Worm (Caenorhabditis elegans) whole organism, late embryonic: Measurements from ENCODE around the gene cyk-1.

ENCODE experiments used
- C38D4.7 ChIP-seq: fragments of 200-800 bp; sonication (Bioruptor generic); optimal IDR thresholded peaks from 2 replicates; lab custom pipeline; 2018; ENCODE audit warnings: mild to moderate bottlenecking, missing genetic modification characterization, moderate library complexity, missing compliant biosample characterization
- F13H6.1 ChIP-seq: sonication (generic microtip); optimal IDR thresholded peaks from 2 replicates; lab custom pipeline; 2016; ENCODE audit warnings: missing genetic modification characterization, missing compliant biosample characterization
- K02D7.2 ChIP-seq: sonication (generic microtip); optimal IDR thresholded peaks from 2 replicates; lab custom pipeline; 2017; ENCODE audit warnings: mild to moderate bottlenecking, missing genetic modification characterization, missing compliant biosample characterization
- Y22D7AL.16 ChIP-seq: sonication (generic microtip); optimal IDR thresholded peaks from 2 replicates; lab custom pipeline; 2016; ENCODE audit warnings: missing genetic modification characterization, missing compliant biosample characterization
- ahr-1 ChIP-seq: sonication (generic microtip); optimal IDR thresholded peaks from 2 replicates; lab custom pipeline; 2016; ENCODE audit warnings: missing genetic modification characterization, missing compliant biosample characterization
- ama-1 ChIP-seq: fragments of 150-350 bp; optimal IDR thresholded peaks from 2 replicates; lab custom pipeline; 2014
- ceh-18 ChIP-seq: sonication (generic microtip); optimal IDR thresholded peaks from 2 replicates; lab custom pipeline; 2016; ENCODE audit warnings: missing genetic modification characterization, missing compliant biosample characterization
- ceh-22 ChIP-seq: sonication (generic microtip); optimal IDR thresholded peaks from 2 replicates; lab custom pipeline; 2017; ENCODE audit warnings: missing biosample characterization, missing genetic modification characterization
- ceh-48 ChIP-seq: sonication (generic microtip); optimal IDR thresholded peaks from 2 replicates; lab custom pipeline; 2016; ENCODE audit warnings: missing genetic modification characterization, inconsistent platforms, missing compliant biosample characterization
- ceh-6 ChIP-seq: fragments of 200-800 bp; sonication (Bioruptor generic); optimal IDR thresholded peaks from 2 replicates; lab custom pipeline; 2018; ENCODE audit warnings: mild to moderate bottlenecking, missing genetic modification characterization, missing compliant biosample characterization
- ceh-9 ChIP-seq: sonication (generic microtip); optimal IDR thresholded peaks from 2 replicates; lab custom pipeline; 2016; ENCODE audit warnings: mild to moderate bottlenecking, missing genetic modification characterization, inconsistent platforms, missing compliant biosample characterization
- che-1 ChIP-seq: sonication (generic microtip); optimal IDR thresholded peaks from 2 replicates; lab custom pipeline; 2016; ENCODE audit warnings: mild to moderate bottlenecking, missing genetic modification characterization, missing compliant biosample characterization
- dve-1 ChIP-seq: sonication (generic microtip); optimal IDR thresholded peaks from 2 replicates; lab custom pipeline; 2017; ENCODE audit warnings: antibody characterized with exemption, mild to moderate bottlenecking, missing genetic modification characterization, missing compliant biosample characterization
- elt-2 ChIP-seq: sonication (generic microtip); optimal IDR thresholded peaks from 2 replicates; lab custom pipeline; 2016; ENCODE audit warnings: missing genetic modification reagents, missing genetic modification characterization, missing compliant biosample characterization
- fkh-10 ChIP-seq: fragments of 150-350 bp; optimal IDR thresholded peaks from 2 replicates; lab custom pipeline; 2014; ENCODE audit warnings: missing biosample characterization, missing genetic modification reagents, missing genetic modification characterization
- fkh-6 ChIP-seq: sonication (generic microtip); optimal IDR thresholded peaks from 2 replicates; lab custom pipeline; 2016; ENCODE audit warnings: missing genetic modification characterization, missing compliant biosample characterization
- gmeb-2 ChIP-seq: sonication (generic microtip); optimal IDR thresholded peaks from 2 replicates; lab custom pipeline; 2016; ENCODE audit warnings: missing genetic modification characterization, inconsistent platforms, missing compliant biosample characterization
- hlh-15 ChIP-seq: sonication (generic microtip); optimal IDR thresholded peaks from 2 replicates; lab custom pipeline; 2016; ENCODE audit warnings: missing genetic modification characterization, missing compliant biosample characterization
- hlh-30 ChIP-seq: sonication (generic microtip); optimal IDR thresholded peaks from 2 replicates; lab custom pipeline; 2017; ENCODE audit warnings: antibody characterized with exemption, missing genetic modification characterization, missing compliant biosample characterization; ENCODE audit not compliant: insufficient read depth
- hlh-6 ChIP-seq: sonication (generic microtip); optimal IDR thresholded peaks from 2 replicates; lab custom pipeline; 2016; ENCODE audit warnings: missing genotype, missing genetic modification characterization, missing compliant biosample characterization
- hlh-8 ChIP-seq: sonication (generic microtip); optimal IDR thresholded peaks from 2 replicates; lab custom pipeline; 2016; ENCODE audit warnings: missing genotype, missing genetic modification characterization, missing compliant biosample characterization
- lim-6 ChIP-seq: sonication (generic microtip); optimal IDR thresholded peaks from 2 replicates; lab custom pipeline; 2016; ENCODE audit warnings: missing genetic modification characterization, missing compliant biosample characterization
- lin-11 ChIP-seq: fragments of 200-800 bp; sonication (Bioruptor generic); optimal IDR thresholded peaks from 2 replicates; lab custom pipeline; 2018; ENCODE audit warnings: mild to moderate bottlenecking, missing genetic modification characterization, missing compliant biosample characterization
- madf-2 ChIP-seq: sonication (generic microtip); optimal IDR thresholded peaks from 2 replicates; lab custom pipeline; 2017; ENCODE audit warnings: missing genetic modification characterization, missing compliant biosample characterization
- nfya-1 ChIP-seq: sonication (generic microtip); optimal IDR thresholded peaks from 2 replicates; lab custom pipeline; 2017; ENCODE audit warnings: missing genetic modification characterization, mild to moderate bottlenecking, missing compliant biosample characterization, antibody characterized with exemption, moderate library complexity
- nhr-232 ChIP-seq: sonication (generic microtip); optimal IDR thresholded peaks from 2 replicates; lab custom pipeline; 2016; ENCODE audit warnings: missing genetic modification characterization, missing compliant biosample characterization
- npax-4 ChIP-seq: sonication (generic microtip); optimal IDR thresholded peaks from 2 replicates; lab custom pipeline; 2016; ENCODE audit warnings: missing genetic modification characterization, missing compliant biosample characterization
- pat-9 ChIP-seq: fragments of 200-800 bp; sonication (Bioruptor generic); optimal IDR thresholded peaks from 2 replicates; lab custom pipeline; 2018; ENCODE audit warnings: mild to moderate bottlenecking, missing genetic modification characterization, moderate library complexity, missing compliant biosample characterization
- pha-2 ChIP-seq: sonication (generic microtip); optimal IDR thresholded peaks from 2 replicates; lab custom pipeline; 2017; ENCODE audit warnings: mild to moderate bottlenecking, missing genetic modification characterization, missing compliant biosample characterization
- pqm-1 ChIP-seq: sonication (generic microtip); optimal IDR thresholded peaks from 2 replicates; lab custom pipeline; 2016; ENCODE audit warnings: missing genetic modification characterization, missing compliant biosample characterization
- pros-1 ChIP-seq: fragments of 150-350 bp; optimal IDR thresholded peaks from 2 replicates; lab custom pipeline; 2014; ENCODE audit warnings: missing biosample characterization, missing genetic modification reagents, missing genetic modification characterization
- ref-2 ChIP-seq: sonication (generic microtip); optimal IDR thresholded peaks from 2 replicates; lab custom pipeline; 2016; ENCODE audit warnings: missing genetic modification characterization, missing compliant biosample characterization
- sox-4 ChIP-seq: sonication (generic microtip); optimal IDR thresholded peaks from 2 replicates; lab custom pipeline; 2017; ENCODE audit warnings: mild to moderate bottlenecking, missing genetic modification characterization, inconsistent platforms, missing compliant biosample characterization
- syd-9 ChIP-seq: sonication (generic microtip); optimal IDR thresholded peaks from 2 replicates; lab custom pipeline; 2016; ENCODE audit warnings: mild to moderate bottlenecking, missing genetic modification characterization, moderate library complexity, missing compliant biosample characterization
- tbx-2 ChIP-seq: sonication (generic microtip); optimal IDR thresholded peaks from 2 replicates; lab custom pipeline; 2016; ENCODE audit warnings: missing genetic modification characterization, missing compliant biosample characterization
- ttx-3 ChIP-seq: sonication (generic microtip); optimal IDR thresholded peaks from 2 replicates; lab custom pipeline; 2016; ENCODE audit warnings: missing genetic modification reagents, missing genetic modification characterization, missing compliant biosample characterization
- unc-3 ChIP-seq, 2 experiments: fragments of 200-800 bp in 1 of 2; sonication (Bioruptor generic) in 1 of 2; sonication (generic microtip) in 1 of 2; conservative IDR thresholded peaks in 1 of 2; optimal IDR thresholded peaks in 1 of 2; 2 replicates each; pipeline versions ENCODE4 v1.3.6 to Lab custom; 2016 to 2022; ENCODE audit warnings: missing compliant biosample characterization in 2 of 2, missing genetic modification characterization in 2 of 2, missing genetic modification reagents in 1 of 2
- unc-42 ChIP-seq: sonication (generic microtip); optimal IDR thresholded peaks from 2 replicates; lab custom pipeline; 2016; ENCODE audit warnings: missing genotype, missing genetic modification characterization, missing compliant biosample characterization
- unc-86 ChIP-seq: sonication (generic microtip); optimal IDR thresholded peaks from 2 replicates; lab custom pipeline; 2016; ENCODE audit warnings: missing genetic modification characterization, missing compliant biosample characterization
- ztf-16 ChIP-seq: sonication (generic microtip); optimal IDR thresholded peaks from 2 replicates; lab custom pipeline; 2017; ENCODE audit warnings: missing genetic modification characterization, missing compliant biosample characterization

The cyk-1 gene

ce11 chrIII:7030044-7030804 is 1.2 kb upstream of the cyk-1 start:
- TF ChIP-seq lin-11 (peak; percentile 42), pat-9 (tag; lab: Kevin White, UChicago) (peak; percentile 33), K02D7.2 (tag; lab: Kevin White, UChicago) (no peak), npax-4 (tag; lab: Kevin White, UChicago) (peak; percentile 13), ceh-6 (GFP tag; lab: Kevin White, UChicago) (peak; percentile 55), ceh-48 (no peak), ama-1 (lab: Kevin White, UChicago) (no peak), C38D4.7 (GFP tag; lab: Kevin White, UChicago) (peak; percentile 49), sox-4 (tag; lab: Kevin White, UChicago) (peak; percentile 34), unc-86 (tag; lab: Kevin White, UChicago) (peak; percentile 4), hlh-6 (tag; lab: Kevin White, UChicago) (peak; percentile 75), ahr-1 (tag; lab: Kevin White, UChicago) (peak; percentile 17), che-1 (tag; lab: Kevin White, UChicago) (peak; percentile 41), gmeb-2 (tag; lab: Kevin White, UChicago) (peak; percentile 50), fkh-10 (GFP tag; lab: Kevin White, UChicago) (no peak), unc-3 (GFP tag; conservative IDR thresholded peaks at IDR 0.05; lab: Robert Waterston, UW) (no peak), unc-3 (tag; optimal IDR thresholded peaks at IDR 0.05; lab: Kevin White, UChicago) (peak; percentile 9), fkh-6 (no peak), nhr-232 (tag; lab: Kevin White, UChicago) (peak; percentile 35), nfya-1 (tag; lab: Kevin White, UChicago) (peak; percentile 38), hlh-15 (tag; lab: Kevin White, UChicago) (peak; percentile 3), hlh-8 (tag; lab: Kevin White, UChicago) (no peak), ref-2 (tag; lab: Kevin White, UChicago) (peak; percentile 12), ztf-16 (peak; percentile 24), pha-2 (tag; lab: Kevin White, UChicago) (peak; percentile 39), ceh-22 (tag; lab: Kevin White, UChicago) (no peak), Y22D7AL.16 (tag; lab: Kevin White, UChicago) (peak; percentile 23), elt-2 (tag; lab: Kevin White, UChicago) (peak; percentile 8), unc-42 (tag; lab: Kevin White, UChicago) (no peak), F13H6.1 (tag; lab: Kevin White, UChicago) (peak; percentile 10), ceh-18 (tag; lab: Kevin White, UChicago) (peak; percentile 12), tbx-2 (tag; lab: Kevin White, UChicago) (peak; percentile 6), dve-1 (tag; lab: Kevin White, UChicago) (peak; percentile 45), ttx-3 (tag; lab: Kevin White, UChicago) (peak; percentile 55), hlh-30 (tag; lab: Kevin White, UChicago) (no peak), lim-6 (tag; lab: Kevin White, UChicago) (no peak), syd-9 (peak; percentile 25)

ce11 chrIII:7025839-7026238 is 3.2 kb downstream of the cyk-1 start:
- TF ChIP-seq gmeb-2 (tag; lab: Kevin White, UChicago) (no peak), pat-9 (tag; lab: Kevin White, UChicago) (no peak), nfya-1 (tag; lab: Kevin White, UChicago) (no peak), madf-2 (tag; lab: Kevin White, UChicago) (no peak), ceh-9 (tag; lab: Kevin White, UChicago) (no peak), pqm-1 (tag; lab: Kevin White, UChicago) (no peak), ttx-3 (tag; lab: Kevin White, UChicago) (no peak), unc-86 (tag; lab: Kevin White, UChicago) (no peak), pros-1 (tag; lab: Kevin White, UChicago) (no peak)
